Fruit fly (Drosophila melanogaster) whole organism: ENCODE measurements around the gene CG43902.

ENCODE experiments used
- CG8478 ChIP-seq: fragments of >200 bp; optimal IDR thresholded peaks from 2 replicates; lab custom pipeline; 2018; ENCODE audit warnings: inconsistent platforms
- Dll ChIP-seq: fragments of >200 bp; optimal IDR thresholded peaks from 2 replicates; lab custom pipeline; 2017
- EcR ChIP-seq, 2 experiments: fragments of >200 bp; optimal IDR thresholded peaks; 2 replicates each; lab custom pipeline; 2017; ENCODE audit warnings: missing biosample characterization in 2 of 2, missing genetic modification characterization in 2 of 2, missing genetic modification reagents in 2 of 2
- pan ChIP-seq: fragments of >200 bp; optimal IDR thresholded peaks from 2 replicates; lab custom pipeline; 2017
- psq ChIP-seq: fragments of >200 bp; optimal IDR thresholded peaks from 2 replicates; lab custom pipeline; 2017
- usp ChIP-seq: fragments of >200 bp; optimal IDR thresholded peaks from 2 replicates; lab custom pipeline; 2017; ENCODE audit warnings: missing biosample characterization, missing genetic modification characterization, mixed read lengths

CG43902 gene

dm6 chrX:10234024-10234520, 75.8 kb downstream of the CG43902 start:
- TF ChIP-seq Dll (no peak), psq (no peak), usp (GFP tag; lab: Kevin White, UChicago) (no peak), CG8478 (lab: Kevin White, UChicago) (no peak)

dm6 chrX:10241919-10242318, 83.7 kb downstream of the CG43902 start:
- no peak for TF ChIP-seq psq
- TF ChIP-seq Dll = no peak
- TF ChIP-seq CG8478 (lab: Kevin White, UChicago) = no peak
- TF ChIP-seq pan (lab: Kevin White, UChicago) = no peak
- TF ChIP-seq usp (GFP tag; lab: Kevin White, UChicago) = no peak
- TF ChIP-seq EcR (GFP tag; optimal IDR thresholded peaks at IDR 0.05; lab: Kevin White, UChicago) = no peak

dm6 chrX:10242883-10243282, 84.6 kb downstream of the CG43902 start:
- TF ChIP-seq Dll = no peak
- no peak for TF ChIP-seq usp (GFP tag; lab: Kevin White, UChicago)
- no peak for TF ChIP-seq pan (lab: Kevin White, UChicago)
- TF ChIP-seq CG8478 (lab: Kevin White, UChicago) = no peak
- TF ChIP-seq EcR (GFP tag; optimal IDR thresholded peaks at IDR 0.05; lab: Kevin White, UChicago) = no peak
- no peak for TF ChIP-seq psq

dm6 chrX:10243540-10243939, 85.3 kb downstream of the CG43902 start:
- TF ChIP-seq pan (lab: Kevin White, UChicago) = no peak
- no peak for TF ChIP-seq usp (GFP tag; lab: Kevin White, UChicago)
- TF ChIP-seq EcR (GFP tag; optimal IDR thresholded peaks at IDR 0.05; lab: Kevin White, UChicago) = no peak
- TF ChIP-seq Dll = no peak
- TF ChIP-seq CG8478 (lab: Kevin White, UChicago) = no peak
- no peak for TF ChIP-seq psq

dm6 chrX:10244763-10245162, 86.5 kb downstream of the CG43902 start:
- no peak for TF ChIP-seq psq
- no peak for TF ChIP-seq EcR (GFP tag; optimal IDR thresholded peaks at IDR 0.05; lab: Kevin White, UChicago)
- TF ChIP-seq CG8478 (lab: Kevin White, UChicago) = no peak
- TF ChIP-seq Dll = no peak
- TF ChIP-seq usp (GFP tag; lab: Kevin White, UChicago) = no peak
- no peak for TF ChIP-seq pan (lab: Kevin White, UChicago)
